Worm (Caenorhabditis elegans) whole organism, L1 larva: ENCODE data around the gene oac-41.

Experiments
- C16A3.4 ChIP-seq: fragments of 150-350 bp; optimal IDR thresholded peaks from 2 replicates; lab custom pipeline; 2014; ENCODE audit warnings: missing biosample characterization, missing genetic modification characterization
- F16B12.6 ChIP-seq: fragments of 150-350 bp; optimal IDR thresholded peaks from 2 replicates; lab custom pipeline; 2014; ENCODE audit warnings: missing biosample characterization, missing genetic modification characterization
- ama-1 ChIP-seq: fragments of 150-350 bp; optimal IDR thresholded peaks from 2 replicates; lab custom pipeline; 2014
- ceh-8 ChIP-seq: fragments of 200-800 bp; sonication (Bioruptor generic); optimal IDR thresholded peaks from 2 replicates; lab custom pipeline; 2018; ENCODE audit warnings: mild to moderate bottlenecking, missing genetic modification characterization, moderate library complexity, missing compliant biosample characterization
- ceh-82 ChIP-seq, 3 experiments: fragments of 150-350 bp in 1 of 3; sonication (generic microtip) in 2 of 3; optimal IDR thresholded peaks; 2 replicates each; lab custom pipeline; 2014 to 2017; ENCODE audit warnings: missing biosample characterization in 3 of 3, missing genetic modification characterization in 3 of 3
- ceh-90 ChIP-seq: sonication (generic microtip); optimal IDR thresholded peaks from 2 replicates; lab custom pipeline; 2016; ENCODE audit warnings: missing genetic modification characterization, missing compliant biosample characterization
- dsc-1 ChIP-seq: sonication (generic microtip); optimal IDR thresholded peaks from 2 replicates; lab custom pipeline; 2016; ENCODE audit warnings: mild to moderate bottlenecking, missing genetic modification characterization, missing compliant biosample characterization
- efl-3 ChIP-seq: fragments of 200-800 bp; sonication (Bioruptor generic); optimal IDR thresholded peaks from 2 replicates; lab custom pipeline; 2018; ENCODE audit warnings: mild to moderate bottlenecking, missing genetic modification characterization, missing compliant biosample characterization
- egl-13 ChIP-seq: sonication (generic microtip); optimal IDR thresholded peaks from 2 replicates; lab custom pipeline; 2016; ENCODE audit warnings: missing genotype, missing genetic modification reagents, missing genetic modification characterization, missing compliant biosample characterization
- egl-27 ChIP-seq, 2 experiments: fragments of 150-350 bp in 1 of 2; sonication (generic microtip); optimal IDR thresholded peaks; 3 replicates each; lab custom pipeline; 2017 to 2018; ENCODE audit warnings: missing biosample characterization in 2 of 2, missing genetic modification characterization in 2 of 2, missing genetic modification reagents in 2 of 2
- elt-2 ChIP-seq: sonication (generic microtip); optimal IDR thresholded peaks from 2 replicates; lab custom pipeline; 2016; ENCODE audit warnings: missing genetic modification characterization, mild to moderate bottlenecking, inconsistent platforms, missing compliant biosample characterization, missing genetic modification reagents
- elt-3 ChIP-seq, 6 experiments: fragments of 150-350 bp in 1 of 6; sonication (generic microtip); optimal IDR thresholded peaks; 2 replicates each; lab custom pipeline; 2017 to 2018; ENCODE audit warnings: missing biosample characterization in 6 of 6, missing genetic modification characterization in 6 of 6, inconsistent platforms in 1 of 6
- ets-5 ChIP-seq: fragments of 200-800 bp; sonication (Bioruptor generic); IDR thresholded peaks from 2 replicates; pipeline ENCODE4 v1.3.6; 2022; ENCODE audit warnings: missing genetic modification characterization, missing compliant biosample characterization
- fkh-4 ChIP-seq: sonication (generic microtip); optimal IDR thresholded peaks from 2 replicates; lab custom pipeline; 2016; ENCODE audit warnings: missing compliant biosample characterization, missing genetic modification characterization, borderline replicate concordance
- fos-1 ChIP-seq: fragments of 150-350 bp; optimal IDR thresholded peaks from 2 replicates; lab custom pipeline; 2014; ENCODE audit warnings: missing biosample characterization, missing genetic modification characterization
- jun-1 ChIP-seq: fragments of 150-350 bp; optimal IDR thresholded peaks from 2 replicates; lab custom pipeline; 2014; ENCODE audit warnings: missing biosample characterization, missing genetic modification reagents, missing genetic modification characterization
- lin-14 ChIP-seq: fragments of 200-800 bp; sonication (Bioruptor generic); optimal IDR thresholded peaks from 2 replicates; lab custom pipeline; 2018; ENCODE audit warnings: mild to moderate bottlenecking, missing genetic modification characterization, moderate library complexity, missing compliant biosample characterization
- lin-35 ChIP-seq, 2 experiments: fragments of 150-350 bp; optimal IDR thresholded peaks; 2 replicates each; lab custom pipeline; 2014; ENCODE audit warnings: missing biosample characterization in 2 of 2, missing genetic modification characterization in 2 of 2, missing genetic modification reagents in 2 of 2
- lsy-2 ChIP-seq, 2 experiments: fragments of 150-350 bp; optimal IDR thresholded peaks; 2 replicates each; lab custom pipeline; 2014; ENCODE audit warnings: missing biosample characterization in 2 of 2, missing genetic modification characterization in 2 of 2
- mab-9 ChIP-seq: fragments of 200-800 bp; sonication (Bioruptor generic); IDR thresholded peaks from 2 replicates; pipeline ENCODE4 v1.3.6; 2022; ENCODE audit warnings: missing genetic modification reagents, missing genetic modification characterization, missing compliant biosample characterization
- mdl-1 ChIP-seq, 2 experiments: fragments of 150-350 bp; optimal IDR thresholded peaks; 2 replicates each; lab custom pipeline; 2014 to 2017; ENCODE audit warnings: missing biosample characterization in 2 of 2, missing genetic modification characterization in 2 of 2, inconsistent platforms in 1 of 2
- nhr-20 ChIP-seq: sonication (generic microtip); optimal IDR thresholded peaks from 2 replicates; lab custom pipeline; 2016; ENCODE audit warnings: mild to moderate bottlenecking, missing genetic modification characterization, missing compliant biosample characterization
- nhr-237 ChIP-seq: fragments of 150-350 bp; optimal IDR thresholded peaks from 2 replicates; lab custom pipeline; 2014; ENCODE audit warnings: missing biosample characterization, missing genetic modification characterization
- nhr-85 ChIP-seq: sonication (generic microtip); peaks from one replicate; lab custom pipeline; 2016; ENCODE audit warnings: missing genetic modification characterization, inconsistent platforms, missing compliant biosample characterization
- nhr-90 ChIP-seq: sonication (generic microtip); optimal IDR thresholded peaks from 2 replicates; lab custom pipeline; 2016; ENCODE audit warnings: mild to moderate bottlenecking, missing genetic modification characterization, missing compliant biosample characterization; ENCODE audit not compliant: poor library complexity
- pag-3 ChIP-seq: sonication (generic microtip); optimal IDR thresholded peaks from 2 replicates; lab custom pipeline; 2017; ENCODE audit warnings: missing genetic modification characterization, mild to moderate bottlenecking, missing compliant biosample characterization, antibody characterized with exemption, borderline replicate concordance; ENCODE audit not compliant: insufficient read depth
- rnt-1 ChIP-seq: sonication (generic microtip); optimal IDR thresholded peaks from 2 replicates; lab custom pipeline; 2016; ENCODE audit warnings: mild to moderate bottlenecking, missing genetic modification characterization, moderate library complexity, missing compliant biosample characterization
- sup-37 ChIP-seq: fragments of 200-800 bp; sonication (Bioruptor generic); optimal IDR thresholded peaks from 2 replicates; lab custom pipeline; 2018; ENCODE audit warnings: mild to moderate bottlenecking, missing genetic modification characterization, missing compliant biosample characterization
- unc-130 ChIP-seq: fragments of 150-350 bp; optimal IDR thresholded peaks from 2 replicates; lab custom pipeline; 2017; ENCODE audit warnings: missing biosample characterization, missing genetic modification characterization, inconsistent platforms
- unc-30 ChIP-seq: sonication (generic microtip); optimal IDR thresholded peaks from 2 replicates; lab custom pipeline; 2017; ENCODE audit warnings: missing biosample characterization, missing genetic modification characterization
- unc-86 ChIP-seq: sonication (generic microtip); optimal IDR thresholded peaks from 2 replicates; lab custom pipeline; 2016; ENCODE audit warnings: missing genetic modification characterization, missing compliant biosample characterization
- unc-98 ChIP-seq: fragments of 200-800 bp; sonication (Bioruptor generic); IDR thresholded peaks from 2 replicates; pipeline ENCODE4 v1.3.6; 2022; ENCODE audit warnings: missing genetic modification characterization, missing compliant biosample characterization
- vab-15 ChIP-seq: sonication (generic microtip); optimal IDR thresholded peaks from 2 replicates; lab custom pipeline; 2017; ENCODE audit warnings: missing genotype, mild to moderate bottlenecking, missing genetic modification characterization, missing compliant biosample characterization
- xbp-1 ChIP-seq: sonication (generic microtip); optimal IDR thresholded peaks from 2 replicates; lab custom pipeline; 2016; ENCODE audit warnings: missing genetic modification characterization, missing compliant biosample characterization
- ztf-11 ChIP-seq, 2 experiments: sonication (generic microtip); optimal IDR thresholded peaks; 2 replicates each; lab custom pipeline; 2016 to 2017; ENCODE audit warnings: missing genetic modification characterization in 2 of 2, missing biosample characterization in 1 of 2, missing compliant biosample characterization in 1 of 2

oac-41 gene

DNA sequence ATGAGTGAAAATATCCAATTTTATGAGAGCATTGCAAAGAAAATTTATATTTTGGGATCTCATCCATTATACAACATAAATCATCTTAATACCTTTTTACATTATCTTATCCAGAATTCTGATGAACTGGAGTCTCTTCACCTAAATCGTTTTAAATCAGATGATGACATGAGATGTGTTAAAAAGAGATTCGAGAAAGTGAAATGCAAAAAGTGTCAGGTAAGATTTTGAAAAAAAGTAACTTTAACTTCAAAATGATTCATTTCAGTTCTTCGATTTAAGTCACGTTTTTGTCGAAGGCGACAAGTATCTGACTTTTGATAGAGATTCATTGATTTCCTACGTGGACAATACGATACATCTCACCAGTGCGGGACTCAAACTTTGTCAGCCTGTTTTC is 3.1 kb downstream of the oac-41 start:
- no peak for TF ChIP-seq fos-1 (tag; lab: Kevin White, UChicago)
- TF ChIP-seq ets-5 (GFP tag; lab: Robert Waterston, UW) = no peak
- no peak for TF ChIP-seq unc-98
- TF ChIP-seq ceh-90 = no peak
- TF ChIP-seq mdl-1 (tag; optimal IDR thresholded peaks at IDR 0.05; lab: Kevin White, UChicago) = no peak

ce11 chrV:9016479-9016878 is 5.5 kb downstream of the oac-41 start, which contains the start of gene oac-40:
oac-40 (plus strand) TSS chrV:9016779.
- no peak for TF ChIP-seq ceh-90
- TF ChIP-seq nhr-20 (tag; lab: Kevin White, UChicago) = no peak
- no peak for TF ChIP-seq C16A3.4 (tag; lab: Kevin White, UChicago)
- no peak for TF ChIP-seq lin-35 (GFP tag; optimal IDR thresholded peaks at IDR 0.05; lab: Kevin White, UChicago)
- no peak for TF ChIP-seq elt-2

ce11 chrV:9015540-9015939 is 6.4 kb downstream of the oac-41 start, which contains the start of gene srt-18:
srt-18 (minus strand) TSS chrV:9015640.
- TF ChIP-seq fkh-4 (tag; lab: Kevin White, UChicago) (no peak), ztf-11 (tag; optimal IDR thresholded peaks at IDR 0.05; lab: Kevin White, UChicago) (no peak), fos-1 (tag; lab: Kevin White, UChicago) (no peak), lsy-2 (tag; optimal IDR thresholded peaks at IDR 0.05; lab: Kevin White, UChicago) (no peak), unc-130 (tag; lab: Kevin White, UChicago) (no peak)

DNA sequence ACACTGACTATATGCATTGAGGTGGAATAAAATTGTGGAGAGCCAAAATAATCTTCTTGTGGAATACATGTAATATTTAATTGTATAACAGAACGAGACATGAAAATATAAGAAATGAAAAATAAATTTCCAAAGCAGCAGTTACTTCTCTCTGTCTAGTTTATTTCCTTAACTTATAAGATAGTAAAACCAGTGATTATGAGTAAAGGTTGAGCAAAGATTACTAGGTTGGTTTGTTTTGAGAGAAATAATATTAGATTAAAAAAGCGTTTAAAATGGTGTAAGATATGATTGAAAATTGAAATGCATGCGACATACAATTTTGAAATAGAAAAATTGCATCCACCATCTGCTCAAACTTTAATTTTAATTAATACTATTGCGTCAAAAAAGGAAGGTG is 8.2 kb downstream of the oac-41 start, which contains the start of gene srh-201:
Gene srh-201, minus strand, starts transcription at position 101 of the 400 bp plus-strand sequence.
- TF ChIP-seq nhr-237 (tag; lab: Kevin White, UChicago) (no peak), lsy-2 (tag; optimal IDR thresholded peaks at IDR 0.05; lab: Kevin White, UChicago) (no peak), elt-2 (no peak), rnt-1 (tag; lab: Kevin White, UChicago) (no peak), egl-13 (tag; lab: Kevin White, UChicago) (no peak), unc-86 (tag; lab: Kevin White, UChicago) (no peak), elt-3 (tag; optimal IDR thresholded peaks at IDR 0.05; lab: Kevin White, UChicago) (no peak), lin-14 (no peak), sup-37 (GFP tag; lab: Kevin White, UChicago) (no peak), ceh-82 (tag; optimal IDR thresholded peaks at IDR 0.05; lab: Kevin White, UChicago) (no peak), F16B12.6 (tag; lab: Kevin White, UChicago) (no peak), unc-30 (tag; lab: Kevin White, UChicago) (no peak), egl-27 (tag; optimal IDR thresholded peaks at IDR 0.05; lab: Kevin White, UChicago) (no peak)
- TF ChIP-seq, all 84 proteins: peak for 0

DNA sequence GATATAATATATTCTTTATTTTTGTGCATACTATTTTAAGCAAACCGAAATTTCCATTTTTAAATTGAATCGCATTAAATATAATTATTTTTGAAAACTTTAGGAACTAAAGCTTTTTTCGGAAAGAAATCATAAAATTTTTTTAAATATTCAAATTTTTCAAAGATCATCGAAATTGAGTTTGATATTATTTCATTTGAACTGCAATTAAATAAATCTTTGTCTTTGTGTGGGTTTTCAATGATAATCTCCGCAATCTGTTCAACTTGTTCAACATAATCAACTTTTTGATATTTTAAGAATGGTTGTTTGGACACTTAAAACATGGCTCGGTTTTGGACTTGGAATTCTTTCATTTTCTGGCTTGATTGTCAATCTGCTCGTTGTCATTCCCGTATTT is 12.8 kb downstream of the oac-41 start, which contains the start of gene srx-2:
Gene srx-2, plus strand, starts transcription at position 301 of the 400 bp plus-strand sequence.
- TF ChIP-seq efl-3 (GFP tag; lab: Kevin White, UChicago) (no peak), ceh-8 (GFP tag; lab: Kevin White, UChicago) (no peak), xbp-1 (tag; lab: Kevin White, UChicago) (no peak), pag-3 (tag; lab: Kevin White, UChicago) (no peak), jun-1 (tag; lab: Kevin White, UChicago) (no peak), nhr-90 (tag; lab: Kevin White, UChicago) (no peak), C16A3.4 (tag; lab: Kevin White, UChicago) (no peak), nhr-85 (no peak), fkh-4 (tag; lab: Kevin White, UChicago) (no peak), dsc-1 (tag; lab: Kevin White, UChicago) (no peak), nhr-20 (tag; lab: Kevin White, UChicago) (no peak), ama-1 (lab: Kevin White, UChicago) (no peak), mab-9 (GFP tag; lab: Robert Waterston, UW) (no peak), vab-15 (tag; lab: Kevin White, UChicago) (no peak), sup-37 (GFP tag; lab: Kevin White, UChicago) (no peak), unc-86 (tag; lab: Kevin White, UChicago) (no peak)
